Worm (Caenorhabditis elegans) whole organism, L4 larva: ENCODE data around the gene atln-1.

Source experiments
- R02D3.7 ChIP-seq: fragments of 150-350 bp; sonication (generic microtip); optimal IDR thresholded peaks from 3 replicates; lab custom pipeline; 2014; ENCODE audit warnings: missing biosample characterization, missing genetic modification characterization
- ZK546.5 ChIP-seq, 2 experiments: sonication (generic microtip); optimal IDR thresholded peaks; 2 replicates each; lab custom pipeline; 2017; ENCODE audit warnings: missing biosample characterization in 2 of 2, missing genetic modification characterization in 2 of 2
- aly-2 ChIP-seq: sonication (generic microtip); optimal IDR thresholded peaks from 2 replicates; lab custom pipeline; 2018; ENCODE audit warnings: missing biosample characterization, missing genetic modification characterization
- dmd-6 ChIP-seq: fragments of 200-800 bp; sonication (Bioruptor generic); IDR thresholded peaks from 2 replicates; pipeline ENCODE4 v1.3.6; 2022; ENCODE audit warnings: missing genetic modification reagents, missing genetic modification characterization, missing compliant biosample characterization
- dmd-8 ChIP-seq: fragments of 200-800 bp; sonication (Bioruptor generic); IDR thresholded peaks from 2 replicates; pipeline ENCODE4 v1.3.6; 2022; ENCODE audit warnings: missing genetic modification characterization, missing compliant biosample characterization
- fos-1 ChIP-seq: fragments of 150-350 bp; optimal IDR thresholded peaks from 2 replicates; lab custom pipeline; 2014; ENCODE audit warnings: missing biosample characterization, missing genetic modification characterization
- lir-3 ChIP-seq: sonication (generic microtip); optimal IDR thresholded peaks from 2 replicates; lab custom pipeline; 2016; ENCODE audit warnings: mild to moderate bottlenecking, missing genetic modification characterization, missing compliant biosample characterization
- mep-1 ChIP-seq: fragments of 150-350 bp; sonication (generic microtip); optimal IDR thresholded peaks from 3 replicates; lab custom pipeline; 2014; ENCODE audit warnings: missing biosample characterization, missing genetic modification characterization
- nhr-102 ChIP-seq: sonication (generic microtip); optimal IDR thresholded peaks from 2 replicates; lab custom pipeline; 2016; ENCODE audit warnings: mild to moderate bottlenecking, missing genetic modification characterization, moderate library complexity, missing compliant biosample characterization
- pha-4 ChIP-seq, 2 experiments: fragments of 150-350 bp in 1 of 2; fragments of 200-800 bp in 1 of 2; sonication (Bioruptor generic) in 1 of 2; IDR thresholded peaks in 1 of 2; optimal IDR thresholded peaks in 1 of 2; 2 replicates each; pipeline versions ENCODE4 v1.3.6 to Lab custom; 2014 to 2022; ENCODE audit warnings: missing genetic modification characterization in 2 of 2, missing genetic modification reagents in 2 of 2, missing biosample characterization in 1 of 2, missing compliant biosample characterization in 1 of 2
- skn-1 ChIP-seq: fragments of 150-350 bp; optimal IDR thresholded peaks from 2 replicates; lab custom pipeline; 2014; ENCODE audit warnings: missing biosample characterization, missing genetic modification characterization

ce11 chrIV:2750607-2751006 is 37.9 kb upstream of the atln-1 start:
- no peak for TF ChIP-seq lir-3 (tag; lab: Kevin White, UChicago)
- no peak for TF ChIP-seq dmd-6 (GFP tag; lab: Robert Waterston, UW)
- no peak for TF ChIP-seq nhr-102
- no peak for TF ChIP-seq pha-4 (GFP tag; IDR thresholded peaks at IDR 0.05; lab: Robert Waterston, UW)
- no peak for TF ChIP-seq pha-4 (tag; optimal IDR thresholded peaks at IDR 0.05; lab: Kevin White, UChicago)
- no peak for TF ChIP-seq fos-1 (tag; lab: Kevin White, UChicago)
- no peak for TF ChIP-seq skn-1
- no peak for TF ChIP-seq mep-1 (tag; lab: Kevin White, UChicago)
- no peak for TF ChIP-seq R02D3.7 (tag; lab: Kevin White, UChicago)
- TF ChIP-seq aly-2 (tag; lab: Kevin White, UChicago): no peak
- no peak for TF ChIP-seq dmd-8 (GFP tag; lab: Robert Waterston, UW)
- no peak for TF ChIP-seq ZK546.5 (tag; optimal IDR thresholded peaks at IDR 0.05; lab: Kevin White, UChicago)
